Worm (Caenorhabditis elegans): ENCODE measurements around the gene lonp-2.

lonp-2 gene

DNA sequence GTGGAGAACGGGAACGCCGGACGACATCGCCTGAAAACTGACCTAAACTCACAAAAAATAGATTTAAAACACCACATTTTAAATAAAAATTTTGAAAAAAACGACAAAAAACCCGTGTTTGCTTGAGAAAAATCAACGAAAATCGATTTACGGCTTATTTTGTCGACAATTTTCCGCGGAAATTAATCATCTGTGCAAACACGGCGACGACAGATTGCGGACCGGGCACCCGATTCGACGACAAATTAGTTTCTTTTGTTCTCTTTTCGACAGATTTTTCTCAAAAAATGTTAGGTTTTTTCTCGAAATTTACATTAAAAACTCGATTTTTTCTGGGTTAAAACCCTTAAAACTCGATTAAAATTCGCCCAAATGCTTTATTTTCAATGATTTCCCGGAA lies 49.1 kb upstream of the lonp-2 start, which contains the start of gene arx-3 (continued):
- TF ChIP-seq ceh-90 (tag; optimal IDR thresholded peaks at IDR 0.05) (no peak), unc-30 (tag; optimal IDR thresholded peaks at IDR 0.05) (no peak)

DNA sequence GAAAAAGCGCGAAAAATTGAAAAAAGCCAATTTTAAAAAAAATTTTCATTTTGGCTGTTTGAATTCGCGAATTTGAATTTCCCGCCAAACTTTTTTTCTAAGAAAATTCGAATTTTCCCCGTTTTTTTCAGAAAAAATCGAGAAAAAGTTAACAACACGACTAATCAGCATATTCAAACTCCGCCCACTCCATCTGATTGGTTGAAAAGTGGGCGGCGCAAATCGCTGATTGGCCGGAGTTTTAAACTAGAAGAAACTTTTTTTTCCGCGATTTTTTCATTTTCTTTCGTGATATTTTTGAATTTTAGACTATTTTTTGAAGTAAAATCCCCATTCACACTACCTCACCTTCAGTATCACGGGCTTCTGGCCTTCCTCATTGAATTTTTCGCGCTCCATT lies 48.1 kb upstream of the lonp-2 start:
- TF ChIP-seq nhr-76 (tag; optimal IDR thresholded peaks at IDR 0.05): no peak
- no peak for TF ChIP-seq fkh-4 (tag; optimal IDR thresholded peaks at IDR 0.05; ENCODE audit: borderline replicate concordance)
- no peak for TF ChIP-seq mdl-1 (tag; optimal IDR thresholded peaks at IDR 0.05)
- TF ChIP-seq unc-62 (GFP tag; optimal IDR thresholded peaks at IDR 0.05): no peak
- no peak for TF ChIP-seq lsy-2 (tag; optimal IDR thresholded peaks at IDR 0.05)
- no peak for TF ChIP-seq nhr-77 (tag; optimal IDR thresholded peaks at IDR 0.05)
- TF ChIP-seq pag-3 (tag; optimal IDR thresholded peaks at IDR 0.05; ENCODE audit: borderline replicate concordance, insufficient read depth): no peak
- no peak for TF ChIP-seq zag-1 (tag; optimal IDR thresholded peaks at IDR 0.05)
- no peak for TF ChIP-seq pqm-1 (tag; optimal IDR thresholded peaks at IDR 0.05)
- TF ChIP-seq sptf-1 (tag; optimal IDR thresholded peaks at IDR 0.05): no peak
- TF ChIP-seq ceh-88 (GFP tag; IDR thresholded peaks at IDR 0.05): no peak
- no peak for TF ChIP-seq nhr-28 (tag; optimal IDR thresholded peaks at IDR 0.05)
- no peak for TF ChIP-seq nhr-90 (tag; optimal IDR thresholded peaks at IDR 0.05; ENCODE audit: poor library complexity)
- TF ChIP-seq fkh-8 (tag; optimal IDR thresholded peaks at IDR 0.05): no peak
- no peak for TF ChIP-seq ceh-82 (tag; optimal IDR thresholded peaks at IDR 0.05)
- TF ChIP-seq unc-86 (tag; optimal IDR thresholded peaks at IDR 0.05): no peak

DNA sequence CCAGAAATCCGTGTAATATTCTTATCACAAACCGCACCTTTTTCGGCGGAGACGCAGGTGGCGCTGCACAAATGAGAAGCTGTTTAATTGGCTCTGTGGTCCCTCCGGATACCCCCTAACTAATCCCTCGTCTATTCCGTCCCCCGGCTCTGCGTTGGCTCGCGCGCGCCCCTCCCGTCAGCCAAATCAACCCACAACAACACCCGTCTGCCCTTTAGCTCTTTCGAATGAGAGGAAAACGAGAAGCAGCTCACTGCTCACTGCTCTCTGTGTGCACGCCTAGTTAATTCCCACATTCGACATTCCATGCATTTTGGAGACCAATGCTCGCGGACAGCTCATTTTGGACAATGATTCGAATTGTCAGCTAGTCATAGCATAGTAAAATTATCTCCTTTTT lies 47.5 kb upstream of the lonp-2 start:
- no peak for TF ChIP-seq vab-15 (tag; optimal IDR thresholded peaks at IDR 0.05)
- TF ChIP-seq fkh-10 (GFP tag; optimal IDR thresholded peaks at IDR 0.05): no peak
- no peak for TF ChIP-seq isw-1 (GFP tag; IDR thresholded peaks at IDR 0.05)
- TF ChIP-seq dsc-1 (tag; optimal IDR thresholded peaks at IDR 0.05): peak; percentile 17
- TF ChIP-seq mdl-1 (tag; optimal IDR thresholded peaks at IDR 0.05): no peak
- no peak for TF ChIP-seq nhr-47 (tag; optimal IDR thresholded peaks at IDR 0.05)
- TF ChIP-seq lin-13 (GFP tag; optimal IDR thresholded peaks at IDR 0.05): no peak

- TF ChIP-seq sptf-1 (tag; optimal IDR thresholded peaks at IDR 0.05) (no peak), jun-1 (tag; optimal IDR thresholded peaks at IDR 0.05) (no peak), fkh-4 (tag; optimal IDR thresholded peaks at IDR 0.05; ENCODE audit: borderline replicate concordance) (no peak), unc-130 (tag; optimal IDR thresholded peaks at IDR 0.05) (no peak), ets-5 (GFP tag; IDR thresholded peaks at IDR 0.05) (no peak), lin-15B (tag; optimal IDR thresholded peaks at IDR 0.05) (no peak), mef-2 (tag; optimal IDR thresholded peaks at IDR 0.05) (no peak), ceh-8 (GFP tag; optimal IDR thresholded peaks at IDR 0.05) (no peak), lin-13 (GFP tag; optimal IDR thresholded peaks at IDR 0.05) (no peak), elt-2 (tag; optimal IDR thresholded peaks at IDR 0.05) (no peak), zip-4 (GFP tag; optimal IDR thresholded peaks at IDR 0.05) (no peak), nhr-237 (tag; optimal IDR thresholded peaks at IDR 0.05) (no peak), vab-15 (tag; optimal IDR thresholded peaks at IDR 0.05) (no peak), mep-1 (tag; optimal IDR thresholded peaks at IDR 0.05) (no peak), ceh-88 (GFP tag; IDR thresholded peaks at IDR 0.05) (no peak), lir-3 (tag; optimal IDR thresholded peaks at IDR 0.05; ENCODE audit: poor library complexity) (no peak), nhr-90 (tag; optimal IDR thresholded peaks at IDR 0.05; ENCODE audit: poor library complexity) (no peak), blmp-1 (tag; optimal IDR thresholded peaks at IDR 0.05) (no peak), efl-3 (GFP tag; optimal IDR thresholded peaks at IDR 0.05) (no peak)
These were observed 46.2 kb upstream of the lonp-2 start, which contains the start of gene zyg-8 for ce11 chrIII:12061413-12061812. Gene zyg-8, plus strand, starts transcription at chrIII:12061713.
